Worm (Caenorhabditis elegans) whole organism, mixed stage, embryonic: ENCODE measurements around the gene mig-14.

Source experiments
- M03D4.4 ChIP-seq: sonication (generic microtip); optimal IDR thresholded peaks from 2 replicates; lab custom pipeline; 2017; ENCODE audit warnings: mild to moderate bottlenecking, missing genetic modification characterization, missing compliant biosample characterization
- bed-3 ChIP-seq: fragments of 200-800 bp; sonication (Bioruptor generic); optimal IDR thresholded peaks from 3 replicates; lab custom pipeline; 2018; ENCODE audit warnings: mild to moderate bottlenecking, missing genetic modification characterization, moderate library complexity, missing compliant biosample characterization
- blmp-1 ChIP-seq: fragments of 150-350 bp; optimal IDR thresholded peaks from 2 replicates; lab custom pipeline; 2014; ENCODE audit warnings: missing biosample characterization, missing genetic modification characterization
- ceh-39 ChIP-seq: fragments of 150-350 bp; optimal IDR thresholded peaks from 2 replicates; lab custom pipeline; 2014; ENCODE audit warnings: missing biosample characterization, missing genetic modification characterization
- ceh-43 ChIP-seq: fragments of 200-800 bp; sonication (Bioruptor generic); optimal IDR thresholded peaks from 2 replicates; lab custom pipeline; 2018; ENCODE audit warnings: mild to moderate bottlenecking, missing genetic modification characterization, moderate library complexity, missing compliant biosample characterization
- ceh-83 ChIP-seq: fragments of 200-800 bp; sonication (Bioruptor generic); optimal IDR thresholded peaks from 2 replicates; lab custom pipeline; 2018; ENCODE audit warnings: mild to moderate bottlenecking, missing genetic modification characterization, missing compliant biosample characterization
- ces-1 ChIP-seq: fragments of 150-350 bp; optimal IDR thresholded peaks from 2 replicates; lab custom pipeline; 2014; ENCODE audit warnings: missing biosample characterization, missing genetic modification reagents, missing genetic modification characterization
- cnd-1 ChIP-seq: fragments of 200-800 bp; sonication (Bioruptor generic); optimal IDR thresholded peaks from 2 replicates; lab custom pipeline; 2018; ENCODE audit warnings: mild to moderate bottlenecking, missing genetic modification characterization, missing compliant biosample characterization
- drap-1 ChIP-seq: fragments of 200-800 bp; sonication (Bioruptor generic); optimal IDR thresholded peaks from 3 replicates; lab custom pipeline; 2018; ENCODE audit warnings: mild to moderate bottlenecking, missing genetic modification characterization, missing compliant biosample characterization
- elt-1 ChIP-seq: sonication (generic microtip); optimal IDR thresholded peaks from 2 replicates; lab custom pipeline; 2017; ENCODE audit warnings: missing genetic modification characterization, mild to moderate bottlenecking, missing compliant biosample characterization, antibody characterized with exemption, moderate library complexity, borderline replicate concordance; ENCODE audit not compliant: insufficient read depth
- elt-3 ChIP-seq: fragments of 150-350 bp; optimal IDR thresholded peaks from 2 replicates; lab custom pipeline; 2014; ENCODE audit warnings: missing biosample characterization, missing genetic modification characterization
- flh-1 ChIP-seq: fragments of 200-800 bp; sonication (Bioruptor generic); optimal IDR thresholded peaks from 2 replicates; lab custom pipeline; 2018; ENCODE audit warnings: mild to moderate bottlenecking, missing genetic modification characterization, moderate library complexity, missing compliant biosample characterization
- ham-2 ChIP-seq: fragments of 200-800 bp; sonication (Bioruptor generic); optimal IDR thresholded peaks from 2 replicates; lab custom pipeline; 2018; ENCODE audit warnings: mild to moderate bottlenecking, missing genetic modification characterization, missing compliant biosample characterization
- hlh-1 ChIP-seq: fragments of 150-350 bp; optimal IDR thresholded peaks from 2 replicates; lab custom pipeline; 2014; ENCODE audit warnings: missing biosample characterization, missing genetic modification reagents, missing genetic modification characterization
- lin-32 ChIP-seq: fragments of 200-800 bp; sonication (Bioruptor generic); optimal IDR thresholded peaks from 2 replicates; lab custom pipeline; 2018; ENCODE audit warnings: mild to moderate bottlenecking, missing genetic modification characterization, missing compliant biosample characterization
- lsy-2 ChIP-seq: fragments of 150-350 bp; optimal IDR thresholded peaks from 2 replicates; lab custom pipeline; 2014; ENCODE audit warnings: missing biosample characterization, missing genetic modification characterization
- mab-5 ChIP-seq: fragments of 150-350 bp; optimal IDR thresholded peaks from 2 replicates; lab custom pipeline; 2014; ENCODE audit warnings: missing biosample characterization, missing genetic modification characterization
- mep-1 ChIP-seq: fragments of 150-350 bp; optimal IDR thresholded peaks from 2 replicates; lab custom pipeline; 2017; ENCODE audit warnings: missing biosample characterization, missing genetic modification reagents, missing genetic modification characterization, inconsistent platforms
- mls-2 ChIP-seq: sonication (generic microtip); optimal IDR thresholded peaks from 2 replicates; lab custom pipeline; 2016; ENCODE audit warnings: mild to moderate bottlenecking, missing genetic modification characterization, moderate library complexity, missing compliant biosample characterization
- nhr-12 ChIP-seq: fragments of 150-350 bp; optimal IDR thresholded peaks from 2 replicates; lab custom pipeline; 2014; ENCODE audit warnings: missing biosample characterization, missing genetic modification characterization
- nhr-2 ChIP-seq: fragments of 150-350 bp; optimal IDR thresholded peaks from 2 replicates; lab custom pipeline; 2014; ENCODE audit warnings: missing biosample characterization, missing genetic modification characterization
- nhr-237 ChIP-seq: fragments of 150-350 bp; optimal IDR thresholded peaks from 2 replicates; lab custom pipeline; 2014; ENCODE audit warnings: missing biosample characterization, missing genetic modification characterization
- nhr-28 ChIP-seq: fragments of 150-350 bp; optimal IDR thresholded peaks from 2 replicates; lab custom pipeline; 2014; ENCODE audit warnings: missing biosample characterization, missing genetic modification characterization
- nhr-76 ChIP-seq: sonication (generic microtip); optimal IDR thresholded peaks from 2 replicates; lab custom pipeline; 2017; ENCODE audit warnings: missing biosample characterization, missing genetic modification characterization
- pha-4 ChIP-seq: fragments of 150-350 bp; optimal IDR thresholded peaks from 2 replicates; lab custom pipeline; 2018; ENCODE audit warnings: missing biosample characterization, missing genetic modification reagents, missing genetic modification characterization
- sem-2 ChIP-seq: fragments of 200-800 bp; sonication (Bioruptor generic); optimal IDR thresholded peaks from 2 replicates; lab custom pipeline; 2018; ENCODE audit warnings: mild to moderate bottlenecking, missing genetic modification characterization, missing compliant biosample characterization
- snpc-4 ChIP-seq: fragments of 150-350 bp; optimal IDR thresholded peaks from 2 replicates; lab custom pipeline; 2014; ENCODE audit warnings: missing biosample characterization, missing genetic modification characterization
- sptf-1 ChIP-seq: sonication (generic microtip); optimal IDR thresholded peaks from 2 replicates; lab custom pipeline; 2017; ENCODE audit warnings: mild to moderate bottlenecking, missing genetic modification characterization, moderate library complexity, missing compliant biosample characterization
- tbx-8 ChIP-seq: fragments of 200-800 bp; sonication (Bioruptor generic); optimal IDR thresholded peaks from 2 replicates; lab custom pipeline; 2018; ENCODE audit warnings: mild to moderate bottlenecking, missing genetic modification characterization, moderate library complexity, missing compliant biosample characterization
- unc-120 ChIP-seq: sonication (generic microtip); optimal IDR thresholded peaks from 2 replicates; lab custom pipeline; 2017; ENCODE audit warnings: missing genetic modification characterization, missing compliant biosample characterization; ENCODE audit not compliant: poor library complexity, severe bottlenecking
- unc-39 ChIP-seq: fragments of 150-350 bp; optimal IDR thresholded peaks from 2 replicates; lab custom pipeline; 2014; ENCODE audit warnings: missing biosample characterization, missing genetic modification characterization
- unc-62 ChIP-seq: fragments of 150-350 bp; optimal IDR thresholded peaks from 2 replicates; lab custom pipeline; 2014; ENCODE audit warnings: missing biosample characterization, missing genetic modification reagents, missing genetic modification characterization
- ztf-11 ChIP-seq: fragments of 150-350 bp; optimal IDR thresholded peaks from 2 replicates; lab custom pipeline; 2014; ENCODE audit warnings: missing biosample characterization, missing genetic modification characterization

Gene mig-14

ce11 chrII:13756232-13756631 lies 14.7 kb downstream of the mig-14 start:
- TF ChIP-seq blmp-1: no peak
- TF ChIP-seq bed-3 (GFP tag; lab: Kevin White, UChicago): no peak
- TF ChIP-seq elt-3 (tag; lab: Kevin White, UChicago): no peak
- TF ChIP-seq snpc-4 (tag; lab: Kevin White, UChicago): no peak
- no peak for TF ChIP-seq mab-5 (tag; lab: Kevin White, UChicago)
- no peak for TF ChIP-seq unc-62
- TF ChIP-seq elt-1: no peak
- no peak for TF ChIP-seq ces-1
- TF ChIP-seq sem-2: no peak
- no peak for TF ChIP-seq ceh-43 (GFP tag; lab: Kevin White, UChicago)
- no peak for TF ChIP-seq cnd-1 (tag; lab: Kevin White, UChicago)
- TF ChIP-seq nhr-2 (tag; lab: Kevin White, UChicago): no peak
- TF ChIP-seq unc-39 (tag; lab: Kevin White, UChicago): no peak
- no peak for TF ChIP-seq mls-2 (tag; lab: Kevin White, UChicago)
- TF ChIP-seq sptf-1 (tag; lab: Kevin White, UChicago): no peak
- TF ChIP-seq ceh-83 (GFP tag; lab: Kevin White, UChicago): no peak
- no peak for TF ChIP-seq nhr-28 (tag; lab: Kevin White, UChicago)
- TF ChIP-seq hlh-1 (tag; lab: Kevin White, UChicago): no peak

- TF ChIP-seq mls-2 (tag; lab: Kevin White, UChicago): no peak
- TF ChIP-seq M03D4.4 (tag; lab: Kevin White, UChicago): no peak
- TF ChIP-seq tbx-8 (GFP tag; lab: Kevin White, UChicago): no peak
- no peak for TF ChIP-seq nhr-12 (tag; lab: Kevin White, UChicago)
- TF ChIP-seq mab-5 (tag; lab: Kevin White, UChicago): no peak
- no peak for TF ChIP-seq drap-1 (GFP tag; lab: Kevin White, UChicago)
- no peak for TF ChIP-seq unc-62
- no peak for TF ChIP-seq hlh-1 (tag; lab: Kevin White, UChicago)
- no peak for TF ChIP-seq nhr-76 (tag; lab: Kevin White, UChicago)
- no peak for TF ChIP-seq lin-32 (GFP tag; lab: Kevin White, UChicago)
- TF ChIP-seq unc-120: no peak
- no peak for TF ChIP-seq ceh-43 (GFP tag; lab: Kevin White, UChicago)
- TF ChIP-seq lsy-2: no peak
- TF ChIP-seq elt-1: no peak
- TF ChIP-seq flh-1 (GFP tag; lab: Kevin White, UChicago): no peak
- TF ChIP-seq blmp-1: no peak
- no peak for TF ChIP-seq sptf-1 (tag; lab: Kevin White, UChicago)
These were observed 16.6 kb downstream of the mig-14 start, which contains the start of gene arrd-13 for ce11 chrII:13758108-13758507. arrd-13 (plus strand) TSS chrII:13758408.

ce11 chrII:13763009-13763468 lies 21.5 kb downstream of the mig-14 start, which contains the start of gene arrd-11:
arrd-11 (plus strand) TSS chrII:13763418.
- TF ChIP-seq nhr-237: no peak
- TF ChIP-seq nhr-76 (tag; lab: Kevin White, UChicago): no peak
- no peak for TF ChIP-seq nhr-28 (tag; lab: Kevin White, UChicago)
- no peak for TF ChIP-seq ceh-83 (GFP tag; lab: Kevin White, UChicago)
- TF ChIP-seq sptf-1 (tag; lab: Kevin White, UChicago): no peak
- no peak for TF ChIP-seq ceh-43 (GFP tag; lab: Kevin White, UChicago)
- TF ChIP-seq, all 35 proteins: peak for 0

- TF ChIP-seq M03D4.4 (tag; lab: Kevin White, UChicago) (no peak), nhr-76 (tag; lab: Kevin White, UChicago) (no peak), ces-1 (no peak), ceh-83 (GFP tag; lab: Kevin White, UChicago) (no peak), ham-2 (no peak), ceh-39 (tag; lab: Kevin White, UChicago) (no peak)
These were observed 24.4 kb downstream of the mig-14 start, which contains the start of gene arrd-12 for ce11 chrII:13765952-13766351. arrd-12 (plus strand) TSS chrII:13766252.

- TF ChIP-seq snpc-4 (tag; lab: Kevin White, UChicago): no peak
- TF ChIP-seq ham-2: no peak
- no peak for TF ChIP-seq sem-2
- TF ChIP-seq blmp-1: no peak
- TF ChIP-seq pha-4 (tag; lab: Kevin White, UChicago): no peak
- TF ChIP-seq hlh-1 (tag; lab: Kevin White, UChicago): no peak
- TF ChIP-seq bed-3 (GFP tag; lab: Kevin White, UChicago): no peak
- TF ChIP-seq cnd-1 (tag; lab: Kevin White, UChicago): no peak
- TF ChIP-seq tbx-8 (GFP tag; lab: Kevin White, UChicago): no peak
- TF ChIP-seq elt-3 (tag; lab: Kevin White, UChicago): no peak
- no peak for TF ChIP-seq M03D4.4 (tag; lab: Kevin White, UChicago)
- TF ChIP-seq unc-120: no peak
- TF ChIP-seq ztf-11 (tag; lab: Kevin White, UChicago): no peak
- TF ChIP-seq mep-1 (tag; lab: Kevin White, UChicago): no peak
- no peak for TF ChIP-seq lsy-2
These were observed 29.8 kb downstream of the mig-14 start, which contains the start of gene C01B9.1 for ce11 chrII:13771335-13771734. C01B9.1 (plus strand) TSS chrII:13771575.
